Worm (Caenorhabditis elegans): ENCODE results near the gene ZK666.11.

DNA sequence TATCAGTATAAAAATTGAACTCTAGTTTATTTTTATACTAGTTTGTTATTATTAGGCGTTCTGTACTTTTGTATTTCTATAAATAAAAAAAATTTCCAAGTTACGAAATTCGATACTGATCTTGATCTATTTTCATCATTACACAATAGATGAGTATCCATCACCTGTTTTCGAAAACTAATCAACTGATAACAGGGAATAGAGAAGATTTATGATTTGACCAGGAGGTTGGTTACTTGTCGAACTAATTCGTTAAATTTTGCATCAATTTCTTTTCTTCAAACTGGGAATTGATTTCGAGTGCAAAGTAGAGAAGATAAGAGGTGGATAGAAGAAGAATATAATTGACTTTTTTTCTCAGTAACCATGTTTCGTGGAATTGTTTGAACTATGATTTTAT, 33.1 kb downstream of the ZK666.11 start:
- TF ChIP-seq W03F9.2 (tag; optimal IDR thresholded peaks at IDR 0.05) (no peak), him-1 (tag; optimal IDR thresholded peaks at IDR 0.05) (no peak)

All from whole organism, L4/young adult.